Worm (Caenorhabditis elegans) whole organism, young adult: ENCODE results near the gene ZK938.10.

Experiments
- C17E4.6 ChIP-seq: fragments of 200-800 bp; sonication (Bioruptor generic); IDR thresholded peaks from 2 replicates; pipeline ENCODE4 v1.3.6; 2022; ENCODE audit warnings: missing genetic modification reagents, missing genetic modification characterization, missing compliant biosample characterization
- F33H1.4 ChIP-seq: fragments of 200-800 bp; sonication (Bioruptor generic); IDR thresholded peaks from 2 replicates; pipeline ENCODE4 v1.3.6; 2022; ENCODE audit warnings: missing genetic modification reagents, missing genetic modification characterization, missing compliant biosample characterization
- F37B4.10 ChIP-seq: fragments of 200-800 bp; sonication (Bioruptor generic); IDR thresholded peaks from 2 replicates; pipeline ENCODE4 v1.3.6; 2022; ENCODE audit warnings: missing genetic modification characterization, missing compliant biosample characterization
- F49E8.2 ChIP-seq: sonication (generic microtip); optimal IDR thresholded peaks from 3 replicates; lab custom pipeline; 2017; ENCODE audit warnings: missing genetic modification characterization, mild to moderate bottlenecking, missing compliant biosample characterization, antibody characterized with exemption, moderate library complexity; ENCODE audit not compliant: insufficient read depth
- F52B5.7 ChIP-seq: sonication (generic microtip); optimal IDR thresholded peaks from 2 replicates; lab custom pipeline; 2016; ENCODE audit warnings: mild to moderate bottlenecking, missing genetic modification characterization, missing compliant biosample characterization
- K12H6.12 ChIP-seq: fragments of 200-800 bp; sonication (Bioruptor generic); optimal IDR thresholded peaks from 2 replicates; lab custom pipeline; 2018; ENCODE audit warnings: mild to moderate bottlenecking, missing genetic modification characterization, missing compliant biosample characterization
- T26A5.8 ChIP-seq: sonication (generic microtip); optimal IDR thresholded peaks from 2 replicates; lab custom pipeline; 2016; ENCODE audit warnings: missing genetic modification characterization, missing compliant biosample characterization
- Y56A3A.18 ChIP-seq: fragments of 200-800 bp; sonication (Bioruptor generic); IDR thresholded peaks from 2 replicates; pipeline ENCODE4 v1.3.6; 2022; ENCODE audit warnings: missing genetic modification reagents, missing genetic modification characterization, missing compliant biosample characterization
- Y67H2A.10 ChIP-seq: fragments of 200-800 bp; sonication (Bioruptor generic); conservative IDR thresholded peaks from 2 replicates; pipeline ENCODE4 v1.3.6; 2022; ENCODE audit warnings: missing genetic modification reagents, missing genetic modification characterization, missing compliant biosample characterization
- Y95B8A.8 ChIP-seq: fragments of 200-800 bp; sonication (Bioruptor generic); IDR thresholded peaks from 2 replicates; pipeline ENCODE4 v1.3.6; 2022; ENCODE audit warnings: missing genetic modification reagents, missing genetic modification characterization, missing compliant biosample characterization
- ZK185.1 ChIP-seq: sonication (generic microtip); optimal IDR thresholded peaks from 2 replicates; lab custom pipeline; 2016; ENCODE audit warnings: mild to moderate bottlenecking, missing genetic modification characterization, missing compliant biosample characterization; ENCODE audit not compliant: poor library complexity, severe bottlenecking
- aptf-2 ChIP-seq: fragments of 200-800 bp; sonication (Bioruptor generic); conservative IDR thresholded peaks from 2 replicates; pipeline ENCODE4 v1.3.6; 2022; ENCODE audit warnings: missing genetic modification reagents, missing genetic modification characterization, missing compliant biosample characterization
- aptf-3 ChIP-seq: fragments of 200-800 bp; sonication (Bioruptor generic); IDR thresholded peaks from 2 replicates; pipeline ENCODE4 v1.3.6; 2022; ENCODE audit warnings: missing genetic modification characterization, missing compliant biosample characterization
- atf-7 ChIP-seq: sonication (generic microtip); optimal IDR thresholded peaks from 2 replicates; lab custom pipeline; 2017; ENCODE audit warnings: mild to moderate bottlenecking, missing genetic modification characterization, missing compliant biosample characterization
- athp-1 ChIP-seq: sonication (generic microtip); optimal IDR thresholded peaks from 2 replicates; lab custom pipeline; 2017; ENCODE audit warnings: mild to moderate bottlenecking, missing genetic modification characterization, missing compliant biosample characterization
- attf-3 ChIP-seq: fragments of 200-800 bp; sonication (Bioruptor generic); conservative IDR thresholded peaks from 2 replicates; pipeline ENCODE4 v1.3.6; 2022; ENCODE audit warnings: missing genetic modification reagents, missing genetic modification characterization, missing compliant biosample characterization
- bed-2 ChIP-seq: fragments of 200-800 bp; sonication (Bioruptor generic); IDR thresholded peaks from 2 replicates; pipeline ENCODE4 v1.3.6; 2022; ENCODE audit warnings: missing genetic modification reagents, missing genetic modification characterization, missing compliant biosample characterization
- cebp-1 ChIP-seq, 2 experiments: fragments of 200-800 bp in 1 of 2; sonication (Bioruptor generic) in 1 of 2; sonication (generic microtip) in 1 of 2; IDR thresholded peaks in 1 of 2; optimal IDR thresholded peaks in 1 of 2; 2 replicates each; pipeline versions ENCODE4 v1.3.6 to Lab custom; 2017 to 2022; ENCODE audit warnings: missing compliant biosample characterization in 2 of 2, missing genetic modification characterization in 2 of 2, mild to moderate bottlenecking in 1 of 2, missing genetic modification reagents in 1 of 2, moderate library complexity in 1 of 2
- cebp-2 ChIP-seq: fragments of 200-800 bp; sonication (Bioruptor generic); IDR thresholded peaks from 2 replicates; pipeline ENCODE4 v1.3.6; 2022; ENCODE audit warnings: missing genetic modification characterization, missing compliant biosample characterization
- ceh-27 ChIP-seq: fragments of 200-800 bp; sonication (Bioruptor generic); optimal IDR thresholded peaks from 2 replicates; lab custom pipeline; 2018; ENCODE audit warnings: mild to moderate bottlenecking, missing genetic modification characterization, moderate library complexity, missing compliant biosample characterization
- ceh-58 ChIP-seq: fragments of 200-800 bp; sonication (Bioruptor generic); IDR thresholded peaks from 2 replicates; pipeline ENCODE4 v1.3.6; 2022; ENCODE audit warnings: missing genetic modification characterization, missing compliant biosample characterization
- die-1 ChIP-seq: sonication (generic microtip); optimal IDR thresholded peaks from 2 replicates; lab custom pipeline; 2016; ENCODE audit warnings: missing genotype, mild to moderate bottlenecking, missing genetic modification characterization, missing compliant biosample characterization
- dox-1 ChIP-seq: fragments of 200-800 bp; sonication (Bioruptor generic); IDR thresholded peaks from 2 replicates; pipeline ENCODE4 v1.3.6; 2022; ENCODE audit warnings: missing genetic modification reagents, missing genetic modification characterization, missing compliant biosample characterization
- dpl-1 ChIP-seq: fragments of 150-350 bp; optimal IDR thresholded peaks from 2 replicates; lab custom pipeline; 2014; ENCODE audit warnings: missing biosample characterization, missing genetic modification reagents, missing genetic modification characterization
- egrh-3 ChIP-seq: fragments of 200-800 bp; sonication (Bioruptor generic); IDR thresholded peaks from 2 replicates; pipeline ENCODE4 v1.3.6; 2022; ENCODE audit warnings: missing genetic modification reagents, missing genetic modification characterization, missing compliant biosample characterization
- him-1 ChIP-seq: sonication (generic microtip); optimal IDR thresholded peaks from 2 replicates; lab custom pipeline; 2016; ENCODE audit warnings: missing genotype, missing genetic modification reagents, missing genetic modification characterization, missing compliant biosample characterization
- hlh-12 ChIP-seq: sonication (generic microtip); optimal IDR thresholded peaks from 2 replicates; lab custom pipeline; 2016; ENCODE audit warnings: missing genetic modification characterization, missing compliant biosample characterization
- hmg-1.2 ChIP-seq: fragments of 200-800 bp; sonication (Bioruptor generic); IDR thresholded peaks from 2 replicates; pipeline ENCODE4 v1.3.6; 2022; ENCODE audit warnings: missing genetic modification reagents, missing genetic modification characterization, missing compliant biosample characterization
- lag-1 ChIP-seq: fragments of 200-800 bp; sonication (Bioruptor generic); IDR thresholded peaks from 2 replicates; pipeline ENCODE4 v1.3.6; 2022; ENCODE audit warnings: missing genetic modification reagents, missing genetic modification characterization, missing compliant biosample characterization
- lin-26 ChIP-seq: fragments of 200-800 bp; sonication (Bioruptor generic); IDR thresholded peaks from 2 replicates; pipeline ENCODE4 v1.3.6; 2022; ENCODE audit warnings: missing genetic modification reagents, missing genetic modification characterization, missing compliant biosample characterization
- lin-40 ChIP-seq: sonication (generic microtip); optimal IDR thresholded peaks from 2 replicates; lab custom pipeline; 2016; ENCODE audit warnings: missing genetic modification characterization, mild to moderate bottlenecking, missing compliant biosample characterization, missing genotype, missing genetic modification reagents
- lsy-27 ChIP-seq: sonication (generic microtip); optimal IDR thresholded peaks from 2 replicates; lab custom pipeline; 2017; ENCODE audit warnings: missing genetic modification characterization, mild to moderate bottlenecking, missing compliant biosample characterization, antibody characterized with exemption, missing genotype, borderline replicate concordance; ENCODE audit not compliant: insufficient read depth
- madf-6 ChIP-seq: fragments of 200-800 bp; sonication (Bioruptor generic); IDR thresholded peaks from 2 replicates; pipeline ENCODE4 v1.3.6; 2022; ENCODE audit warnings: missing genetic modification reagents, missing genetic modification characterization, missing compliant biosample characterization
- madf-8 ChIP-seq: fragments of 200-800 bp; sonication (Bioruptor generic); conservative IDR thresholded peaks from 2 replicates; pipeline ENCODE4 v1.3.6; 2022; ENCODE audit warnings: missing genetic modification reagents, missing genetic modification characterization, missing compliant biosample characterization
- mes-4 ChIP-seq: sonication (generic microtip); optimal IDR thresholded peaks from 2 replicates; lab custom pipeline; 2016; ENCODE audit warnings: missing genotype, missing genetic modification characterization, missing compliant biosample characterization
- nfyb-1 ChIP-seq: fragments of 200-800 bp; sonication (Bioruptor generic); IDR thresholded peaks from 2 replicates; pipeline ENCODE4 v1.3.6; 2022; ENCODE audit warnings: missing genetic modification reagents, missing genetic modification characterization, missing compliant biosample characterization
- nhr-80 ChIP-seq: sonication (generic microtip); optimal IDR thresholded peaks from 2 replicates; lab custom pipeline; 2016; ENCODE audit warnings: missing genetic modification characterization, missing compliant biosample characterization
- nhr-90 ChIP-seq: sonication (generic microtip); optimal IDR thresholded peaks from 2 replicates; lab custom pipeline; 2016; ENCODE audit warnings: missing genotype, mild to moderate bottlenecking, missing genetic modification characterization, missing compliant biosample characterization
- pbrm-1 ChIP-seq: fragments of 200-800 bp; sonication (Bioruptor generic); IDR thresholded peaks from 2 replicates; pipeline ENCODE4 v1.3.6; 2022; ENCODE audit warnings: missing genetic modification reagents, missing genetic modification characterization, missing compliant biosample characterization
- rcor-1 ChIP-seq: fragments of 200-800 bp; sonication (Bioruptor generic); IDR thresholded peaks from 2 replicates; pipeline ENCODE4 v1.3.6; 2022; ENCODE audit warnings: missing genetic modification reagents, missing genetic modification characterization, missing compliant biosample characterization
- repo-1 ChIP-seq: sonication (generic microtip); optimal IDR thresholded peaks from 2 replicates; lab custom pipeline; 2017; ENCODE audit warnings: mild to moderate bottlenecking, missing genetic modification characterization, missing compliant biosample characterization
- snpc-1.3 ChIP-seq: sonication (generic microtip); optimal IDR thresholded peaks from 2 replicates; lab custom pipeline; 2017; ENCODE audit warnings: missing genetic modification characterization, mild to moderate bottlenecking, missing compliant biosample characterization, antibody characterized with exemption, moderate library complexity, missing genotype, missing genetic modification reagents; ENCODE audit not compliant: insufficient read depth
- tlf-1 ChIP-seq: fragments of 200-800 bp; sonication (Bioruptor generic); optimal IDR thresholded peaks from 2 replicates; lab custom pipeline; 2018; ENCODE audit warnings: mild to moderate bottlenecking, missing genetic modification characterization, missing compliant biosample characterization
- unc-62 ChIP-seq: fragments of 150-350 bp; optimal IDR thresholded peaks from 2 replicates; lab custom pipeline; 2014; ENCODE audit warnings: missing biosample characterization, missing genetic modification reagents, missing genetic modification characterization
- zfh-2 ChIP-seq: fragments of 200-800 bp; sonication (Bioruptor generic); conservative IDR thresholded peaks from 2 replicates; pipeline ENCODE4 v1.3.6; 2022; ENCODE audit warnings: missing genetic modification reagents, missing genetic modification characterization, missing compliant biosample characterization
- ztf-25 ChIP-seq: fragments of 200-800 bp; sonication (Bioruptor generic); IDR thresholded peaks from 2 replicates; pipeline ENCODE4 v1.3.6; 2022; ENCODE audit warnings: missing genetic modification reagents, missing genetic modification characterization, missing compliant biosample characterization
- ztf-26 ChIP-seq: sonication (generic microtip); optimal IDR thresholded peaks from 2 replicates; lab custom pipeline; 2017; ENCODE audit warnings: missing genetic modification characterization, missing compliant biosample characterization
- ztf-6 ChIP-seq: fragments of 200-800 bp; sonication (Bioruptor generic); IDR thresholded peaks from 2 replicates; pipeline ENCODE4 v1.3.6; 2022; ENCODE audit warnings: missing genetic modification reagents, missing genetic modification characterization, missing compliant biosample characterization

Gene ZK938.10

ce11 chrII:9891031-9891689 is 40.3 kb upstream of the ZK938.10 start, which contains the start of gene vgln-1:
TSS of gene vgln-1 (minus strand) at chrII:9891081.
- TF ChIP-seq nfyb-1 (no peak), bed-2 (GFP tag; lab: Robert Waterston, UW) (no peak), F37B4.10 (GFP tag; lab: Robert Waterston, UW) (no peak), F52B5.7 (tag; lab: Kevin White, UChicago) (no peak), lsy-27 (tag; lab: Kevin White, UChicago) (no peak), hlh-12 (tag; lab: Kevin White, UChicago) (no peak), ceh-27 (GFP tag; lab: Kevin White, UChicago) (peak; percentile 28), hmg-1.2 (peak; percentile 48; the same call in 1 of the 2 replicates), lin-26 (no peak), athp-1 (tag; lab: Kevin White, UChicago) (no peak), dox-1 (GFP tag; lab: Robert Waterston, UW) (no peak), attf-3 (no peak), him-1 (tag; lab: Kevin White, UChicago) (no peak), ceh-58 (GFP tag; lab: Robert Waterston, UW) (no peak), nhr-80 (no peak), ztf-25 (GFP tag; lab: Robert Waterston, UW) (0 out of 2 replicates have a peak, but pooled peaks have one; percentile 56), pbrm-1 (GFP tag; lab: Robert Waterston, UW) (no peak), T26A5.8 (no peak), madf-8 (GFP tag; lab: Robert Waterston, UW) (no peak), die-1 (tag; lab: Kevin White, UChicago) (no peak), cebp-2 (GFP tag; lab: Robert Waterston, UW) (no peak), atf-7 (no peak), egrh-3 (no peak), C17E4.6 (GFP tag; lab: Robert Waterston, UW) (no peak), ztf-6 (GFP tag; lab: Robert Waterston, UW) (no peak), Y67H2A.10 (GFP tag; lab: Robert Waterston, UW) (no peak), ZK185.1 (tag; lab: Kevin White, UChicago) (peak; percentile 12), mes-4 (tag; lab: Kevin White, UChicago) (no peak), rcor-1 (GFP tag; lab: Robert Waterston, UW) (no peak), tlf-1 (no peak), lag-1 (GFP tag; lab: Robert Waterston, UW) (no peak), F33H1.4 (GFP tag; lab: Robert Waterston, UW) (no peak), nhr-90 (no peak), dpl-1 (no peak), aptf-3 (GFP tag; lab: Robert Waterston, UW) (no peak), snpc-1.3 (tag; lab: Kevin White, UChicago) (no peak), cebp-1 (GFP tag; IDR thresholded peaks at IDR 0.05; lab: Robert Waterston, UW) (no peak), cebp-1 (tag; optimal IDR thresholded peaks at IDR 0.05; lab: Kevin White, UChicago) (no peak), madf-6 (GFP tag; lab: Robert Waterston, UW) (peak; percentile 26; the same call in 1 of the 2 replicates), Y95B8A.8 (GFP tag; lab: Robert Waterston, UW) (no peak), repo-1 (no peak), ztf-26 (tag; lab: Kevin White, UChicago) (no peak), Y56A3A.18 (GFP tag; lab: Robert Waterston, UW) (0 out of 2 replicates have a peak, but pooled peaks have one; percentile 52), lin-40 (tag; lab: Kevin White, UChicago) (no peak), aptf-2 (no peak), K12H6.12 (tag; lab: Kevin White, UChicago) (no peak), unc-62 (GFP tag; lab: Kevin White, UChicago) (no peak), zfh-2 (GFP tag; lab: Robert Waterston, UW) (no peak), F49E8.2 (no peak)
